Fruit fly (Drosophila melanogaster) whole organism, embryonic: ENCODE results near the gene Glut1.

Source experiments
- CG10267 ChIP-seq: fragments of 200-800 bp; sonication (Bioruptor generic); optimal IDR thresholded peaks from 2 replicates; lab custom pipeline; 2018; ENCODE audit warnings: missing biosample characterization, mild to moderate bottlenecking, missing genetic modification characterization, moderate library complexity
- CG8359 ChIP-seq: fragments of 200-800 bp; sonication (Bioruptor generic); optimal IDR thresholded peaks from 2 replicates; lab custom pipeline; 2017; ENCODE audit warnings: missing biosample characterization, mild to moderate bottlenecking, missing genetic modification characterization, borderline replicate concordance
- Drgx ChIP-seq: fragments of 200-800 bp; sonication (Bioruptor generic); IDR thresholded peaks from 2 replicates; pipeline ENCODE4 v1.3.6; 2022; ENCODE audit warnings: missing biosample characterization, missing genetic modification characterization
- Rfx ChIP-seq: fragments of 200-800 bp; sonication (Bioruptor generic); IDR thresholded peaks from 2 replicates; pipeline ENCODE4 v1.3.6; 2022; ENCODE audit warnings: missing biosample characterization, missing genetic modification characterization
- Sin3A ChIP-seq: fragments of >200 bp; optimal IDR thresholded peaks from 2 replicates; lab custom pipeline; 2018
- gt ChIP-seq: fragments of 200-800 bp; sonication (Bioruptor generic); IDR thresholded peaks from 2 replicates; pipeline ENCODE4 v1.3.6; 2022; ENCODE audit warnings: missing biosample characterization, missing genetic modification characterization
- her ChIP-seq: fragments of 200-800 bp; sonication (Bioruptor generic); optimal IDR thresholded peaks from 2 replicates; lab custom pipeline; 2016; ENCODE audit warnings: missing biosample characterization, missing genetic modification characterization
- nmo ChIP-seq: fragments of 200-800 bp; sonication (Bioruptor generic); optimal IDR thresholded peaks from 2 replicates; lab custom pipeline; 2018; ENCODE audit warnings: missing biosample characterization, mild to moderate bottlenecking, missing genetic modification characterization, moderate library complexity

dm6 chr3L:902598-902997 lies 11.3 kb upstream of the Glut1 start, which contains the start of gene mat:
- no peak for TF ChIP-seq gt (GFP tag; lab: Robert Waterston, UW)
- TF ChIP-seq CG10267 (tag; lab: Kevin White, UChicago) = no peak
- TF ChIP-seq Sin3A (lab: Kevin White, UChicago) = no peak
- no peak for TF ChIP-seq Drgx (GFP tag; lab: Robert Waterston, UW)
- no peak for TF ChIP-seq CG8359 (GFP tag; lab: Kevin White, UChicago)
- no peak for TF ChIP-seq her (GFP tag; lab: Kevin White, UChicago)
- TF ChIP-seq Rfx = no peak
- TF ChIP-seq nmo (GFP tag; lab: Kevin White, UChicago) = no peak
